Worm (Caenorhabditis elegans) whole organism, late embryonic: ENCODE measurements around the gene myrf-1.

ENCODE experiments used
- C08G9.2 ChIP-seq: sonication (generic microtip); optimal IDR thresholded peaks from 2 replicates; lab custom pipeline; 2016; ENCODE audit warnings: mild to moderate bottlenecking, missing genetic modification characterization, moderate library complexity, missing compliant biosample characterization
- C38D4.7 ChIP-seq: fragments of 200-800 bp; sonication (Bioruptor generic); optimal IDR thresholded peaks from 2 replicates; lab custom pipeline; 2018; ENCODE audit warnings: mild to moderate bottlenecking, missing genetic modification characterization, moderate library complexity, missing compliant biosample characterization
- F13H6.1 ChIP-seq: sonication (generic microtip); optimal IDR thresholded peaks from 2 replicates; lab custom pipeline; 2016; ENCODE audit warnings: missing genetic modification characterization, missing compliant biosample characterization
- Y22D7AL.16 ChIP-seq: sonication (generic microtip); optimal IDR thresholded peaks from 2 replicates; lab custom pipeline; 2016; ENCODE audit warnings: missing genetic modification characterization, missing compliant biosample characterization
- ahr-1 ChIP-seq: sonication (generic microtip); optimal IDR thresholded peaks from 2 replicates; lab custom pipeline; 2016; ENCODE audit warnings: missing genetic modification characterization, missing compliant biosample characterization
- ama-1 ChIP-seq: fragments of 150-350 bp; optimal IDR thresholded peaks from 2 replicates; lab custom pipeline; 2014
- ceh-14 ChIP-seq: sonication (generic microtip); optimal IDR thresholded peaks from 2 replicates; lab custom pipeline; 2016; ENCODE audit warnings: missing genotype, missing genetic modification characterization, missing compliant biosample characterization
- ceh-22 ChIP-seq: sonication (generic microtip); optimal IDR thresholded peaks from 2 replicates; lab custom pipeline; 2017; ENCODE audit warnings: missing biosample characterization, missing genetic modification characterization
- ceh-24 ChIP-seq: sonication (generic microtip); optimal IDR thresholded peaks from 2 replicates; lab custom pipeline; 2016; ENCODE audit warnings: mild to moderate bottlenecking, missing genetic modification characterization, missing compliant biosample characterization
- ceh-30 ChIP-seq: fragments of 150-350 bp; optimal IDR thresholded peaks from 2 replicates; lab custom pipeline; 2014; ENCODE audit warnings: missing biosample characterization, missing genetic modification characterization
- ceh-31 ChIP-seq: sonication (generic microtip); optimal IDR thresholded peaks from 2 replicates; lab custom pipeline; 2016; ENCODE audit warnings: missing genetic modification characterization, missing compliant biosample characterization
- che-1 ChIP-seq: sonication (generic microtip); optimal IDR thresholded peaks from 2 replicates; lab custom pipeline; 2016; ENCODE audit warnings: mild to moderate bottlenecking, missing genetic modification characterization, missing compliant biosample characterization
- elt-2 ChIP-seq: sonication (generic microtip); optimal IDR thresholded peaks from 2 replicates; lab custom pipeline; 2016; ENCODE audit warnings: missing genetic modification reagents, missing genetic modification characterization, missing compliant biosample characterization
- elt-4 ChIP-seq: sonication (generic microtip); optimal IDR thresholded peaks from 2 replicates; lab custom pipeline; 2016; ENCODE audit warnings: missing genetic modification characterization, missing compliant biosample characterization
- ets-4 ChIP-seq: sonication (generic microtip); optimal IDR thresholded peaks from 2 replicates; lab custom pipeline; 2016; ENCODE audit warnings: missing genetic modification characterization, missing compliant biosample characterization
- eyg-1 ChIP-seq: sonication (generic microtip); optimal IDR thresholded peaks from 2 replicates; lab custom pipeline; 2016; ENCODE audit warnings: missing genotype, missing genetic modification characterization, missing compliant biosample characterization
- fkh-6 ChIP-seq: sonication (generic microtip); optimal IDR thresholded peaks from 2 replicates; lab custom pipeline; 2016; ENCODE audit warnings: missing genetic modification characterization, missing compliant biosample characterization
- hlh-13 ChIP-seq: fragments of 200-800 bp; sonication (Bioruptor generic); optimal IDR thresholded peaks from 2 replicates; lab custom pipeline; 2018; ENCODE audit warnings: mild to moderate bottlenecking, missing genetic modification characterization, missing compliant biosample characterization
- hlh-30 ChIP-seq: sonication (generic microtip); optimal IDR thresholded peaks from 2 replicates; lab custom pipeline; 2017; ENCODE audit warnings: antibody characterized with exemption, missing genetic modification characterization, missing compliant biosample characterization; ENCODE audit not compliant: insufficient read depth
- hlh-6 ChIP-seq: sonication (generic microtip); optimal IDR thresholded peaks from 2 replicates; lab custom pipeline; 2016; ENCODE audit warnings: missing genotype, missing genetic modification characterization, missing compliant biosample characterization
- hlh-8 ChIP-seq: sonication (generic microtip); optimal IDR thresholded peaks from 2 replicates; lab custom pipeline; 2016; ENCODE audit warnings: missing genotype, missing genetic modification characterization, missing compliant biosample characterization
- lim-6 ChIP-seq: sonication (generic microtip); optimal IDR thresholded peaks from 2 replicates; lab custom pipeline; 2016; ENCODE audit warnings: missing genetic modification characterization, missing compliant biosample characterization
- mec-3 ChIP-seq: sonication (generic microtip); optimal IDR thresholded peaks from 2 replicates; lab custom pipeline; 2016; ENCODE audit warnings: borderline replicate concordance, missing genetic modification characterization, missing compliant biosample characterization
- npax-4 ChIP-seq: sonication (generic microtip); optimal IDR thresholded peaks from 2 replicates; lab custom pipeline; 2016; ENCODE audit warnings: missing genetic modification characterization, missing compliant biosample characterization
- odd-2 ChIP-seq: sonication (generic microtip); optimal IDR thresholded peaks from 2 replicates; lab custom pipeline; 2017; ENCODE audit warnings: antibody characterized with exemption, mild to moderate bottlenecking, missing genetic modification characterization, missing compliant biosample characterization
- pat-9 ChIP-seq: fragments of 200-800 bp; sonication (Bioruptor generic); optimal IDR thresholded peaks from 2 replicates; lab custom pipeline; 2018; ENCODE audit warnings: mild to moderate bottlenecking, missing genetic modification characterization, moderate library complexity, missing compliant biosample characterization
- ref-2 ChIP-seq: sonication (generic microtip); optimal IDR thresholded peaks from 2 replicates; lab custom pipeline; 2016; ENCODE audit warnings: missing genetic modification characterization, missing compliant biosample characterization
- rnt-1 ChIP-seq: sonication (generic microtip); optimal IDR thresholded peaks from 2 replicates; lab custom pipeline; 2016; ENCODE audit warnings: missing genetic modification characterization, missing compliant biosample characterization
- sox-2 ChIP-seq: fragments of 200-800 bp; sonication (Bioruptor generic); IDR thresholded peaks from 2 replicates; pipeline ENCODE4 v1.3.6; 2022; ENCODE audit warnings: missing genetic modification reagents, missing genetic modification characterization, missing compliant biosample characterization
- syd-9 ChIP-seq: sonication (generic microtip); optimal IDR thresholded peaks from 2 replicates; lab custom pipeline; 2016; ENCODE audit warnings: mild to moderate bottlenecking, missing genetic modification characterization, moderate library complexity, missing compliant biosample characterization
- tbx-2 ChIP-seq: sonication (generic microtip); optimal IDR thresholded peaks from 2 replicates; lab custom pipeline; 2016; ENCODE audit warnings: missing genetic modification characterization, missing compliant biosample characterization
- tbx-7 ChIP-seq: sonication (generic microtip); optimal IDR thresholded peaks from 2 replicates; lab custom pipeline; 2016; ENCODE audit warnings: missing genotype, missing genetic modification characterization, missing compliant biosample characterization
- unc-42 ChIP-seq: sonication (generic microtip); optimal IDR thresholded peaks from 2 replicates; lab custom pipeline; 2016; ENCODE audit warnings: missing genotype, missing genetic modification characterization, missing compliant biosample characterization
- unc-55 ChIP-seq: sonication (generic microtip); optimal IDR thresholded peaks from 2 replicates; lab custom pipeline; 2017; ENCODE audit warnings: missing biosample characterization, missing genetic modification reagents, missing genetic modification characterization
- unc-86 ChIP-seq: sonication (generic microtip); optimal IDR thresholded peaks from 2 replicates; lab custom pipeline; 2016; ENCODE audit warnings: missing genetic modification characterization, missing compliant biosample characterization
- ztf-16 ChIP-seq: sonication (generic microtip); optimal IDR thresholded peaks from 2 replicates; lab custom pipeline; 2017; ENCODE audit warnings: missing genetic modification characterization, missing compliant biosample characterization

myrf-1 gene

DNA sequence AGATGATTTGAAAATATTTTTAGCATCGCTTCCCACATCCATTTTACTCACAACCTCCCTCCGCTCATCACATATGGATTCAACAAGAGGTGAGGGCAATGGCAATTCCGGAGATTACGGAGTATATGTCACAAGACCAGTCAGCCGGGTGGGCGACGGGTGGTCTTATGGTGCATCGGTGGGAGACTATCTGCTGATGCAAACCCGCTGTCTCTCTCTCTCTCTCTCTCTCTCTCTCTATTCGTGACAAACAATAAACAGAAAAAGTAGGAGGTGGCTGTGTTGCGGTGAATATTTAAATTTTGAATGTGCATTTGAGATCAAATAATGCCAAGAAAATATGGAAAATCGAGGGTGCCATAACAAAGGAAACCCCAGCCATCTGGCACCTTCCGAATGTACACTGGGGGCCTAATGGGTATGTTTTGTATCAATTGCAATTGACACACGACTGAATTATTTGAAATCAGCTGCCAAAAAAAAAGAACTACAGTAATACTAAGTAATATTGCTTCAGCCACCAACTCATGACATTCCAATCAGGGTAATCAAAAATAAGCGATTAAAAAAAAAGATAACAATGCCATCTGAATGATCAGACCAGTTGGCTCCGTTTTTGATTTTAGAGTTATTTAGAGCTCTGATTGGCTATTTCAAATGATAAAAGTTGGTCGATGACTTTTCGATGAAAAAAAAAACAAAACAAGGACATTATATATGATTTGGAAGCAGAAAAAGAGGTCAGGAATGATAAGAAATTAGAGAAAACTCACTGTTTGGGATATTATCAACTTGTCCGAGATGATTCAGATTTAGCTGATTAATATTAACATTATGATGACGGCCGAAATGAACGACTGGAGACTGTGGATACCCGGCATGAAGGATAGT lies 45.7 kb upstream of the myrf-1 start:
- TF ChIP-seq ceh-31 (tag; lab: Kevin White, UChicago) (peak; percentile 10), elt-2 (tag; lab: Kevin White, UChicago) (peak; percentile 39), hlh-30 (tag; lab: Kevin White, UChicago) (peak; percentile 92), tbx-2 (no peak)

DNA sequence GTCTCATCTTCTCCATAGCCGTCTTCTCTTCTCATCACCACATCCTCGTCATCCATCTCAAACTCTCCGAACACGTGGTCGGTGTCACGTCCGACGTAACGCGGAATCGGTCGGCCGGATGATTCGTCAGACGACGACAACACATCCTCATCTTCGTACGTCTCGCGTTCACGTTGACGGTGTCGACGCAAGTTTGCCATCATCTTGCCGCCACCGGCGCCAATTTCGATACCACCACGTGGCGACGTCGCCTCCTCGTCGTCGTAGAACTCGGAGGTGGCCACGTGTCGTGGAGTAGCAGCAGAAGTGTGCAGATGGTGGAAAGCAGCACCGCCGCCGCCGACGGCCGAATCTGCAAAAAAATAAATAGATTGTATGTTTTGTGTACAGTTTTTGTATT lies 45.0 kb upstream of the myrf-1 start:
- TF ChIP-seq hlh-6 (tag; lab: Kevin White, UChicago) (peak; percentile 11), F13H6.1 (no peak), elt-4 (tag; lab: Kevin White, UChicago) (peak; percentile 12), sox-2 (GFP tag; lab: Robert Waterston, UW) (no peak), lim-6 (tag; lab: Kevin White, UChicago) (peak; percentile 17), fkh-6 (tag; lab: Kevin White, UChicago) (no peak), Y22D7AL.16 (no peak), ref-2 (tag; lab: Kevin White, UChicago) (no peak), hlh-13 (GFP tag; lab: Kevin White, UChicago) (no peak), unc-42 (tag; lab: Kevin White, UChicago) (no peak), ztf-16 (tag; lab: Kevin White, UChicago) (no peak), hlh-8 (tag; lab: Kevin White, UChicago) (peak; percentile 26), unc-55 (no peak), mec-3 (tag; lab: Kevin White, UChicago) (no peak), tbx-7 (tag; lab: Kevin White, UChicago) (peak; percentile 24), C08G9.2 (tag; lab: Kevin White, UChicago) (no peak), npax-4 (tag; lab: Kevin White, UChicago) (no peak), rnt-1 (tag; lab: Kevin White, UChicago) (no peak), elt-2 (tag; lab: Kevin White, UChicago) (no peak)

DNA sequence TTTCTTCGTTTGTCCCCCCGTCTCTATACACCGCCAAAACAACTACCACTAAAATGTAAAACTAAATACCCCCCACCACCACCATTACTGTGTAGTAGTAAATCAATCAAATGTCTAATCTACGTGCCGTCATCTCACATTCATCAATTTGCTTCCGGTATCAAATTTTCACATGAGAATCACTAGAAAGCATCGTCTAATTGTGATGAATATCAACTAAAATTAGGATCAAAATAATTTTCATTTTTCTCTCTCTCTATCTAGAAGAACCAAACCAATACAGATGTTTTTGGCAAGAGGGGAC lies 44.4 kb upstream of the myrf-1 start:
- no peak for TF ChIP-seq unc-42 (tag; lab: Kevin White, UChicago)
- TF ChIP-seq odd-2, result no peak
- TF ChIP-seq ahr-1 (tag; lab: Kevin White, UChicago), result no peak
- TF ChIP-seq pat-9 (tag; lab: Kevin White, UChicago), result no peak
- no peak for TF ChIP-seq ceh-14 (tag; lab: Kevin White, UChicago)
- peak; percentile 79 for TF ChIP-seq unc-55
- no peak for TF ChIP-seq syd-9 (tag; lab: Kevin White, UChicago)
- TF ChIP-seq ceh-30 (tag; lab: Kevin White, UChicago), result no peak
- TF ChIP-seq ets-4 (tag; lab: Kevin White, UChicago), result no peak
- TF ChIP-seq, all 69 proteins: peak for 1

DNA sequence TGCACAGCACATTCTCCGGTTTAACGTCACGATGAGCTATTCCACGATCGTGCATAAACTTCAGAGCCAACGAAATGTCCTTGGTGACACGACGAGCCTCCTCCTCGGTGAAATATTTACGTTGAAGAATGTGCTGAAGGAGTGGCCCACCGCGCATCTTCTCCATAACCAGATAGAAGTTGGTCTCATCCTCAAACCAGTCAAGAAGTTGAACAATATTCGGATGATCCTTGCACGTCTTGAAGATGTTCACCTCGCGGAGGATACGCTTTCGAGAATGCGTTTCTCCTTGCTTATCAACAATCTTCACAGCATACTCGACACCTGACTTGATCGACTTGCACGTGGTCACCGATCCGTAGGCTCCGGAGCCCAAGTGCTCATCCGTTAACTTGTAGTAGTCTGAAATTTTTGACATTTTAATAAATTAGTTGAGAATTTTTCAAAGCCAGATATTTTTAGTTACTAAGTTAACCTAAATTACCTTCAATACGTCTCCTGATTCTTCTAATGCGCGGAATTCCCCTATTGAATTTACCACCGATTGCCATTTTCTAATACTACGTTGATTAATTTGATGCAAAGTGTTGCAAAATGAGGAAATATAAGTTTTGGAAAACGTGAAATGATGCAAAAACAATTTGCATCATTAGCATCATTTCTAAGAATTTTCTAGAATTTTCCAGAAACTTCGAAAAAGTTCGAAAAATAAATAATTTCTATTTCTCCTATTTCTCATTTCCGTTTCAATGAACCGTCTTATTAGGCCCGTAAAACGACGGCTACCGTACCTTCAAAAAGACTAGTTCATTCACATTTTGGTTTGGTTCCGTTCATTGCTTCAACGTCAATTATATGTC lies 43.8 kb upstream of the myrf-1 start:
- TF ChIP-seq che-1 (no peak), ceh-24 (tag; lab: Kevin White, UChicago) (no peak), ets-4 (tag; lab: Kevin White, UChicago) (no peak), pat-9 (tag; lab: Kevin White, UChicago) (no peak), C38D4.7 (GFP tag; lab: Kevin White, UChicago) (no peak), tbx-2 (no peak), ama-1 (lab: Kevin White, UChicago) (no peak), eyg-1 (tag; lab: Kevin White, UChicago) (no peak), ceh-22 (tag; lab: Kevin White, UChicago) (no peak), ztf-16 (tag; lab: Kevin White, UChicago) (no peak), unc-86 (tag; lab: Kevin White, UChicago) (no peak)
